Fruit fly (Drosophila melanogaster) whole organism, embryonic: ENCODE data around the gene CG14395.
A peak's percentile ranks its signal among the peaks of the same experiment; 100 is the strongest.

Experiments used
- Atf3 ChIP-seq: fragments of 200-800 bp; sonication (Bioruptor generic); optimal IDR thresholded peaks from 3 replicates; lab custom pipeline; 2016; ENCODE audit warnings: missing biosample characterization, missing genetic modification characterization
- B-H1 ChIP-seq: fragments of 200-800 bp; sonication (Bioruptor generic); IDR thresholded peaks from 3 replicates; pipeline ENCODE4 v1.3.6; 2022; ENCODE audit warnings: missing biosample characterization, missing genetic modification characterization
- Bgb ChIP-seq: fragments of 200-800 bp; sonication (Bioruptor generic); IDR thresholded peaks from 2 replicates; pipeline ENCODE4 v1.3.6; 2022; ENCODE audit warnings: missing biosample characterization, missing genetic modification characterization; ENCODE audit not compliant: partially characterized antibody
- CG10209 ChIP-seq: fragments of 200-800 bp; sonication (Bioruptor generic); optimal IDR thresholded peaks from 3 replicates; lab custom pipeline; 2017; ENCODE audit warnings: missing biosample characterization, mild to moderate bottlenecking, missing genetic modification characterization, missing genetic modification reagents
- CG10321 ChIP-seq: fragments of 200-800 bp; sonication (Bioruptor generic); IDR thresholded peaks from 2 replicates; pipeline ENCODE4 v1.3.6; 2022; ENCODE audit warnings: missing biosample characterization, missing genetic modification characterization
- CG10543 ChIP-seq: fragments of 200-800 bp; sonication (Bioruptor generic); optimal IDR thresholded peaks from 3 replicates; lab custom pipeline; 2017; ENCODE audit warnings: missing biosample characterization, mild to moderate bottlenecking, missing genetic modification characterization, moderate library complexity
- CG14860 ChIP-seq: fragments of 200-800 bp; sonication (Bioruptor generic); IDR thresholded peaks from 3 replicates; pipeline ENCODE4 v1.3.6; 2022; ENCODE audit warnings: missing biosample characterization, missing genetic modification characterization; ENCODE audit not compliant: partially characterized antibody
- CG15696 ChIP-seq: fragments of 200-800 bp; sonication (Bioruptor generic); optimal IDR thresholded peaks from 2 replicates; lab custom pipeline; 2019; ENCODE audit warnings: missing biosample characterization, mild to moderate bottlenecking, missing genetic modification characterization, moderate library complexity
- CG2116 ChIP-seq: fragments of 200-800 bp; sonication (Bioruptor generic); optimal IDR thresholded peaks from 3 replicates; lab custom pipeline; 2018; ENCODE audit warnings: missing biosample characterization, mild to moderate bottlenecking, missing genetic modification characterization
- CG31365 ChIP-seq: fragments of 200-800 bp; sonication (Bioruptor generic); optimal IDR thresholded peaks from 2 replicates; lab custom pipeline; 2018; ENCODE audit warnings: missing biosample characterization, mild to moderate bottlenecking, missing genetic modification characterization
- CG3281 ChIP-seq: fragments of 200-800 bp; sonication (Bioruptor generic); optimal IDR thresholded peaks from 3 replicates; lab custom pipeline; 2017; ENCODE audit warnings: missing biosample characterization, mild to moderate bottlenecking, missing genetic modification characterization
- CG3407 ChIP-seq: fragments of 200-800 bp; sonication (Bioruptor generic); optimal IDR thresholded peaks from 2 replicates; lab custom pipeline; 2018; ENCODE audit warnings: missing biosample characterization, mild to moderate bottlenecking, missing genetic modification characterization
- CG34224 ChIP-seq: fragments of 200-800 bp; sonication (Bioruptor generic); IDR thresholded peaks from 3 replicates; pipeline ENCODE4 v1.3.6; 2022; ENCODE audit warnings: missing biosample characterization, missing genetic modification characterization; ENCODE audit not compliant: partially characterized antibody
- CG34376 ChIP-seq: fragments of 200-800 bp; sonication (Bioruptor generic); optimal IDR thresholded peaks from 2 replicates; lab custom pipeline; 2018; ENCODE audit warnings: missing biosample characterization, mild to moderate bottlenecking, missing genetic modification characterization
- CG3847 ChIP-seq: fragments of 200-800 bp; sonication (Bioruptor generic); IDR thresholded peaks from 2 replicates; pipeline ENCODE4 v1.3.6; 2022; ENCODE audit warnings: missing biosample characterization, missing genetic modification characterization
- CG4730 ChIP-seq: fragments of 200-800 bp; sonication (Bioruptor generic); IDR thresholded peaks from 2 replicates; pipeline ENCODE4 v1.3.6; 2022; ENCODE audit warnings: missing biosample characterization, missing genetic modification characterization
- CG4820 ChIP-seq: fragments of 200-800 bp; sonication (Bioruptor generic); optimal IDR thresholded peaks from 3 replicates; lab custom pipeline; 2016; ENCODE audit warnings: missing biosample characterization, missing genetic modification characterization
- CG7357 ChIP-seq: fragments of 200-800 bp; sonication (Bioruptor generic); IDR thresholded peaks from 3 replicates; pipeline ENCODE4 v1.3.6; 2022; ENCODE audit warnings: missing biosample characterization, missing genetic modification characterization
- CG7786 ChIP-seq: fragments of 200-800 bp; sonication (Bioruptor generic); optimal IDR thresholded peaks from 2 replicates; lab custom pipeline; 2016; ENCODE audit warnings: missing biosample characterization, missing genetic modification characterization
- CG9797 ChIP-seq: fragments of 200-800 bp; sonication (Bioruptor generic); optimal IDR thresholded peaks from 3 replicates; lab custom pipeline; 2018; ENCODE audit warnings: missing biosample characterization, mild to moderate bottlenecking, missing genetic modification characterization
- Dbx ChIP-seq: fragments of 200-800 bp; sonication (Bioruptor generic); IDR thresholded peaks from 3 replicates; pipeline ENCODE4 v1.3.6; 2022; ENCODE audit warnings: missing biosample characterization, missing genetic modification characterization
- Doc3 ChIP-seq: fragments of 200-800 bp; sonication (Bioruptor generic); IDR thresholded peaks from 3 replicates; pipeline ENCODE4 v1.3.6; 2022; ENCODE audit warnings: missing biosample characterization, missing genetic modification characterization; ENCODE audit not compliant: partially characterized antibody
- Ets97D ChIP-seq: fragments of 200-800 bp; sonication (Bioruptor generic); optimal IDR thresholded peaks from 3 replicates; lab custom pipeline; 2016; ENCODE audit warnings: missing biosample characterization, missing genetic modification characterization
- Gug ChIP-seq: fragments of 200-800 bp; sonication (Bioruptor generic); IDR thresholded peaks from 4 replicates; pipeline ENCODE4 v1.3.6; 2022; ENCODE audit warnings: missing biosample characterization, missing genetic modification characterization
- Kr ChIP-seq: fragments of 200-800 bp; sonication (Bioruptor generic); optimal IDR thresholded peaks from 2 replicates; lab custom pipeline; 2017; ENCODE audit warnings: missing biosample characterization, mild to moderate bottlenecking, missing genetic modification characterization
- Nf-YB ChIP-seq: fragments of 200-800 bp; sonication (Bioruptor generic); optimal IDR thresholded peaks from 3 replicates; lab custom pipeline; 2019; ENCODE audit warnings: missing biosample characterization, mild to moderate bottlenecking, missing genetic modification characterization, moderate library complexity
- Oaz ChIP-seq: fragments of 200-800 bp; sonication (Bioruptor generic); IDR thresholded peaks from 2 replicates; pipeline ENCODE4 v1.3.6; 2022; ENCODE audit warnings: missing biosample characterization, missing genetic modification characterization
- PHDP ChIP-seq: fragments of 200-800 bp; sonication (Bioruptor generic); optimal IDR thresholded peaks from 3 replicates; lab custom pipeline; 2018; ENCODE audit warnings: missing biosample characterization, mild to moderate bottlenecking, missing genetic modification characterization, moderate library complexity
- Sox100B ChIP-seq: fragments of 200-800 bp; sonication (Bioruptor generic); optimal IDR thresholded peaks from 3 replicates; lab custom pipeline; 2018; ENCODE audit warnings: missing biosample characterization, mild to moderate bottlenecking, missing genetic modification characterization
- Trl ChIP-seq, 3 experiments: fragments of >200 bp in 2 of 3; fragments of 200-800 bp in 1 of 3; sonication (Bioruptor generic) in 1 of 3; optimal IDR thresholded peaks; 2 replicates in 1 of 3; 3 replicates in 2 of 3; lab custom pipeline; 2016 to 2017; ENCODE audit warnings: missing biosample characterization in 1 of 3, missing genetic modification characterization in 1 of 3
- br ChIP-seq: fragments of >200 bp; optimal IDR thresholded peaks from 2 replicates; lab custom pipeline; 2017
- dm ChIP-seq: fragments of 200-800 bp; sonication (Bioruptor generic); optimal IDR thresholded peaks from 3 replicates; lab custom pipeline; 2016; ENCODE audit warnings: missing biosample characterization, missing genetic modification characterization
- eve ChIP-seq, 2 experiments: fragments of >200 bp; optimal IDR thresholded peaks; 2 replicates each; lab custom pipeline; 2017; ENCODE audit warnings: missing biosample characterization in 2 of 2, missing genetic modification characterization in 2 of 2
- fru ChIP-seq: fragments of >200 bp; optimal IDR thresholded peaks from 2 replicates; lab custom pipeline; 2017
- hkb ChIP-seq, 2 experiments: fragments of 200-800 bp in 1 of 2; fragments of >200 bp in 1 of 2; sonication (Bioruptor generic) in 1 of 2; IDR thresholded peaks in 1 of 2; optimal IDR thresholded peaks in 1 of 2; 2 replicates each; pipeline versions ENCODE4 v1.3.6 to Lab custom; 2017 to 2022; ENCODE audit warnings: missing biosample characterization in 1 of 2, missing genetic modification characterization in 1 of 2
- ken ChIP-seq: fragments of 200-800 bp; sonication (Bioruptor generic); IDR thresholded peaks from 3 replicates; pipeline ENCODE4 v1.3.6; 2022; ENCODE audit warnings: missing biosample characterization, missing genetic modification characterization
- kni ChIP-seq: fragments of 200-800 bp; sonication (Bioruptor generic); optimal IDR thresholded peaks from 3 replicates; lab custom pipeline; 2017; ENCODE audit warnings: mild to moderate bottlenecking, missing biosample characterization, missing genetic modification reagents, missing genetic modification characterization
- maf-S ChIP-seq: fragments of 200-800 bp; sonication (Bioruptor generic); optimal IDR thresholded peaks from 2 replicates; lab custom pipeline; 2016; ENCODE audit warnings: missing biosample characterization, missing genetic modification characterization
- peb ChIP-seq: fragments of 200-800 bp; sonication (Bioruptor generic); IDR thresholded peaks from 2 replicates; pipeline ENCODE4 v1.3.6; 2022; ENCODE audit warnings: missing biosample characterization, missing genetic modification characterization
- pho ChIP-seq: fragments of 200-800 bp; sonication (Bioruptor generic); optimal IDR thresholded peaks from 2 replicates; lab custom pipeline; 2016; ENCODE audit warnings: missing biosample characterization, missing genetic modification characterization
- psq ChIP-seq: fragments of 200-800 bp; sonication (Bioruptor generic); optimal IDR thresholded peaks from 2 replicates; lab custom pipeline; 2017; ENCODE audit warnings: missing biosample characterization, missing genetic modification characterization
- ro ChIP-seq: fragments of 200-800 bp; sonication (Bioruptor generic); IDR thresholded peaks from 2 replicates; pipeline ENCODE4 v1.3.6; 2022; ENCODE audit warnings: missing biosample characterization, missing genetic modification characterization
- row ChIP-seq: fragments of 200-800 bp; sonication (Bioruptor generic); IDR thresholded peaks from 3 replicates; pipeline ENCODE4 v1.3.6; 2022; ENCODE audit warnings: missing biosample characterization, missing genetic modification characterization
- sens ChIP-seq: fragments of 200-800 bp; sonication (Bioruptor generic); peaks from one replicate; lab custom pipeline; 2016; ENCODE audit warnings: missing biosample characterization, missing genetic modification characterization
- sna ChIP-seq: fragments of 200-800 bp; sonication (Bioruptor generic); IDR thresholded peaks from 2 replicates; pipeline ENCODE4 v1.3.6; 2022; ENCODE audit warnings: missing biosample characterization, missing genetic modification characterization; ENCODE audit not compliant: partially characterized antibody
- ssp ChIP-seq: fragments of 200-800 bp; sonication (Bioruptor generic); IDR thresholded peaks from 2 replicates; pipeline ENCODE4 v1.3.6; 2022; ENCODE audit warnings: missing biosample characterization, missing genetic modification characterization
- twi ChIP-seq: fragments of 200-800 bp; optimal IDR thresholded peaks from 2 replicates; lab custom pipeline; 2019; ENCODE audit warnings: missing biosample characterization, mild to moderate bottlenecking, missing genetic modification characterization, moderate library complexity
- vvl ChIP-seq: fragments of 200-800 bp; sonication (Bioruptor generic); IDR thresholded peaks from 2 replicates; pipeline ENCODE4 v1.3.6; 2022; ENCODE audit warnings: missing biosample characterization, missing genetic modification characterization
- yki ChIP-seq: fragments of >200 bp; optimal IDR thresholded peaks from 3 replicates; lab custom pipeline; 2018
- zen2 ChIP-seq: fragments of 200-800 bp; sonication (Bioruptor generic); IDR thresholded peaks from 3 replicates; pipeline ENCODE4 v1.3.6; 2022; ENCODE audit warnings: missing biosample characterization, missing genetic modification characterization; ENCODE audit not compliant: partially characterized antibody
- zf30C ChIP-seq: fragments of 200-800 bp; sonication (Bioruptor generic); optimal IDR thresholded peaks from 3 replicates; lab custom pipeline; 2018; ENCODE audit warnings: missing biosample characterization, mild to moderate bottlenecking, missing genetic modification characterization

The CG14395 gene

DNA sequence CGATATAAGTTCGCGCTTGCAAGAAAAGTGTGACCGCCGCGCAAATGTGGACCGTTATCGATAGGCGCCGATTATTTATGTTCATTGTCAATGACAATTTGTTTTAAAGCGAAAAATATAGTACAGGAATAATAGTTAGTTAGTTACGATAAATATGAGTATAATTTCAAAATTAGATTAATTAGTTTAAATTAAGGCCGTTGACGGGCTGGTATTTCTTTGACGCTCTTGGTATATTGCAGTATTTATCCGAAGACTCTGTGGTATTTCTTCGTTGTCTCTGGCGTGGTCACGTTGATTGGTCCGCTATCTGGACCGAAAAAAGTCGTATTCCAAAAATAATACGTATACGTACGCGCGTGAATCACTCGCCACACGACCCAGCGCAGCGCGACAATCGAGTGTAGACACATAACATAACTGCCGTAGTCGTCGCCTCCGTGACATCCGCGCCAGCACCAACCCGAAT is 35.0 kb downstream of the CG14395 start (continued):
- TF ChIP-seq CG2116 (GFP tag; lab: Kevin White, UChicago) (peak; percentile 70), CG3407 (GFP tag; lab: Kevin White, UChicago) (no peak), Trl (optimal IDR thresholded peaks at IDR 0.05; lab: Kevin White, UChicago) (no peak), Trl (GFP tag; optimal IDR thresholded peaks at IDR 0.05; lab: Kevin White, UChicago) (no peak), CG15696 (no peak), CG10543 (GFP tag; lab: Kevin White, UChicago) (peak; percentile 16), Ets97D (GFP tag; lab: Kevin White, UChicago) (peak; percentile 63), eve (GFP tag; optimal IDR thresholded peaks at IDR 0.05; lab: Kevin White, UChicago) (no peak), Kr (GFP tag; lab: Kevin White, UChicago) (no peak), psq (GFP tag; lab: Kevin White, UChicago) (no peak), fru (lab: Kevin White, UChicago) (no peak), PHDP (tag; lab: Kevin White, UChicago) (peak; percentile 27), Gug (no peak), ro (GFP tag; lab: Robert Waterston, UW) (no peak), Doc3 (GFP tag; lab: Robert Waterston, UW) (peak; percentile 50; the same call in 1 of the 3 replicates), CG34224 (GFP tag; lab: Robert Waterston, UW) (peak; percentile 51; the same call in 2 of the 3 replicates), maf-S (GFP tag; lab: Kevin White, UChicago) (no peak), ssp (no peak), Dbx (no peak; the same call in 2 of the 3 replicates), CG3847 (GFP tag; lab: Robert Waterston, UW) (no peak; the same call in 1 of the 2 replicates), CG9797 (GFP tag; lab: Kevin White, UChicago) (peak; percentile 99), B-H1 (GFP tag; lab: Robert Waterston, UW) (no peak), yki (lab: Kevin White, UChicago) (no peak), ken (GFP tag; lab: Robert Waterston, UW) (no peak), CG7357 (GFP tag; lab: Robert Waterston, UW) (no peak), CG4820 (GFP tag; lab: Kevin White, UChicago) (no peak), CG10321 (no peak), Oaz (GFP tag; lab: Robert Waterston, UW) (no peak), CG3281 (GFP tag; lab: Kevin White, UChicago) (no peak), Bgb (GFP tag; lab: Robert Waterston, UW) (peak; percentile 37; the same call in 1 of the 2 replicates), CG10209 (GFP tag; lab: Kevin White, UChicago) (no peak), row (GFP tag; lab: Robert Waterston, UW) (0 out of 3 replicates have a peak, but pooled peaks have one; percentile 12), Atf3 (GFP tag; lab: Kevin White, UChicago) (no peak), sens (GFP tag; lab: Kevin White, UChicago) (peak; percentile 76), dm (GFP tag; lab: Kevin White, UChicago) (no peak), br (lab: Kevin White, UChicago) (no peak), hkb (optimal IDR thresholded peaks at IDR 0.05; lab: Kevin White, UChicago) (peak; percentile 21), hkb (GFP tag; IDR thresholded peaks at IDR 0.05; lab: Robert Waterston, UW) (no peak; the same call in 1 of the 2 replicates), Nf-YB (GFP tag; lab: Kevin White, UChicago) (no peak), twi (tag; lab: Kevin White, UChicago) (no peak), CG14860 (peak; percentile 46; the same call in 2 of the 3 replicates), zen2 (GFP tag; lab: Robert Waterston, UW) (no peak), sna (0 out of 2 replicates have a peak, but pooled peaks have one; percentile 41), vvl (GFP tag; lab: Robert Waterston, UW) (no peak), pho (GFP tag; lab: Kevin White, UChicago) (peak; percentile 22), CG31365 (tag; lab: Kevin White, UChicago) (no peak), kni (GFP tag; lab: Kevin White, UChicago) (no peak), CG4730 (GFP tag; lab: Robert Waterston, UW) (no peak), Sox100B (no peak), CG34376 (GFP tag; lab: Kevin White, UChicago) (peak; percentile 37), peb (GFP tag; lab: Robert Waterston, UW) (no peak), CG7786 (GFP tag; lab: Kevin White, UChicago) (no peak), zf30C (GFP tag; lab: Kevin White, UChicago) (no peak)
